Fruit fly (Drosophila melanogaster) whole organism, embryonic: ENCODE measurements around the gene CG6005.

Source experiments
- Ada2b ChIP-seq: fragments of 200-800 bp; sonication (Bioruptor generic); IDR thresholded peaks from 2 replicates; pipeline ENCODE4 v1.3.6; 2022; ENCODE audit warnings: missing biosample characterization, missing genetic modification characterization
- Aef1 ChIP-seq: fragments of 200-800 bp; sonication (Bioruptor generic); IDR thresholded peaks from 3 replicates; pipeline ENCODE4 v1.3.6; 2022; ENCODE audit warnings: missing biosample characterization, missing genetic modification characterization
- Bgb ChIP-seq: fragments of 200-800 bp; sonication (Bioruptor generic); IDR thresholded peaks from 2 replicates; pipeline ENCODE4 v1.3.6; 2022; ENCODE audit warnings: missing biosample characterization, missing genetic modification characterization; ENCODE audit not compliant: partially characterized antibody
- CG10274 ChIP-seq: fragments of 200-800 bp; sonication (Bioruptor generic); optimal IDR thresholded peaks from 3 replicates; lab custom pipeline; 2017; ENCODE audit warnings: missing biosample characterization, mild to moderate bottlenecking, missing genetic modification characterization
- CG11504 ChIP-seq: fragments of 200-800 bp; sonication (Bioruptor generic); optimal IDR thresholded peaks from 3 replicates; lab custom pipeline; 2019; ENCODE audit warnings: missing biosample characterization, mild to moderate bottlenecking, missing genetic modification characterization, moderate library complexity
- CG1233 ChIP-seq: fragments of 200-800 bp; sonication (Bioruptor generic); optimal IDR thresholded peaks from 4 replicates; lab custom pipeline; 2018; ENCODE audit warnings: missing biosample characterization, mild to moderate bottlenecking, missing genetic modification characterization
- CG12744 ChIP-seq: fragments of 200-800 bp; sonication (Bioruptor generic); optimal IDR thresholded peaks from 2 replicates; lab custom pipeline; 2016; ENCODE audit warnings: missing biosample characterization, missing genetic modification characterization
- CG13287 ChIP-seq: fragments of 200-800 bp; sonication (Bioruptor generic); IDR thresholded peaks from 2 replicates; pipeline ENCODE4 v1.3.6; 2022; ENCODE audit warnings: missing biosample characterization, missing genetic modification characterization; ENCODE audit not compliant: partially characterized antibody
- CG14441 ChIP-seq: fragments of 200-800 bp; sonication (Bioruptor generic); IDR thresholded peaks from 2 replicates; pipeline ENCODE4 v1.3.6; 2022; ENCODE audit warnings: missing biosample characterization, missing genetic modification characterization
- CG17186 ChIP-seq: fragments of 200-800 bp; sonication (Bioruptor generic); optimal IDR thresholded peaks from 3 replicates; lab custom pipeline; 2017; ENCODE audit warnings: missing biosample characterization, missing genetic modification reagents, missing genetic modification characterization
- CG2712 ChIP-seq: fragments of 200-800 bp; optimal IDR thresholded peaks from 3 replicates; lab custom pipeline; 2019; ENCODE audit warnings: missing biosample characterization, mild to moderate bottlenecking, missing genetic modification characterization, moderate library complexity
- CG32532 ChIP-seq: fragments of 200-800 bp; sonication (Bioruptor generic); IDR thresholded peaks from 2 replicates; pipeline ENCODE4 v1.3.6; 2022; ENCODE audit warnings: missing biosample characterization, missing genetic modification characterization
- CG32772 ChIP-seq: fragments of 200-800 bp; sonication (Bioruptor generic); IDR thresholded peaks from 2 replicates; pipeline ENCODE4 v1.3.6; 2022; ENCODE audit warnings: missing biosample characterization, missing genetic modification characterization
- CG4282 ChIP-seq: fragments of 200-800 bp; sonication (Bioruptor generic); optimal IDR thresholded peaks from 2 replicates; lab custom pipeline; 2016; ENCODE audit warnings: missing biosample characterization, missing genetic modification characterization
- CG4360 ChIP-seq: fragments of 200-800 bp; sonication (Bioruptor generic); IDR thresholded peaks from 2 replicates; pipeline ENCODE4 v1.3.6; 2022; ENCODE audit warnings: missing biosample characterization, missing genetic modification characterization
- CG8388 ChIP-seq: fragments of 200-800 bp; sonication (Bioruptor generic); optimal IDR thresholded peaks from 2 replicates; lab custom pipeline; 2019; ENCODE audit warnings: missing biosample characterization, mild to moderate bottlenecking, missing genetic modification characterization, moderate library complexity
- CTCF ChIP-seq: fragments of 200-800 bp; sonication (Bioruptor generic); optimal IDR thresholded peaks from 2 replicates; lab custom pipeline; 2017; ENCODE audit warnings: missing biosample characterization, mild to moderate bottlenecking, missing genetic modification characterization, moderate library complexity
- D19A ChIP-seq: fragments of 200-800 bp; optimal IDR thresholded peaks from 3 replicates; lab custom pipeline; 2019; ENCODE audit warnings: missing biosample characterization, mild to moderate bottlenecking, missing genetic modification characterization, moderate library complexity
- Drgx ChIP-seq: fragments of 200-800 bp; sonication (Bioruptor generic); IDR thresholded peaks from 2 replicates; pipeline ENCODE4 v1.3.6; 2022; ENCODE audit warnings: missing biosample characterization, missing genetic modification characterization
- ERR ChIP-seq: fragments of 200-800 bp; sonication (Bioruptor generic); optimal IDR thresholded peaks from 2 replicates; lab custom pipeline; 2016; ENCODE audit warnings: missing biosample characterization, missing genetic modification characterization
- Ets97D ChIP-seq: fragments of 200-800 bp; sonication (Bioruptor generic); optimal IDR thresholded peaks from 3 replicates; lab custom pipeline; 2016; ENCODE audit warnings: missing biosample characterization, missing genetic modification characterization
- HLH54F ChIP-seq: fragments of 200-800 bp; sonication (Bioruptor generic); optimal IDR thresholded peaks from 3 replicates; lab custom pipeline; 2016; ENCODE audit warnings: missing biosample characterization, missing genetic modification characterization
- Hmr ChIP-seq: fragments of 200-800 bp; sonication (Bioruptor generic); optimal IDR thresholded peaks from 3 replicates; lab custom pipeline; 2017; ENCODE audit warnings: mild to moderate bottlenecking, missing biosample characterization, missing genetic modification reagents, missing genetic modification characterization
- NC2β ChIP-seq: fragments of 200-800 bp; sonication (Bioruptor generic); optimal IDR thresholded peaks from 2 replicates; lab custom pipeline; 2016; ENCODE audit warnings: missing biosample characterization, missing genetic modification characterization
- Ravus ChIP-seq: fragments of 200-800 bp; sonication (Bioruptor generic); IDR thresholded peaks from 2 replicates; pipeline ENCODE4 v1.3.6; 2022; ENCODE audit warnings: missing biosample characterization, missing genetic modification characterization
- Sry-β ChIP-seq: fragments of 200-800 bp; sonication (Bioruptor generic); optimal IDR thresholded peaks from 2 replicates; lab custom pipeline; 2018; ENCODE audit warnings: missing biosample characterization, mild to moderate bottlenecking, missing genetic modification characterization, moderate library complexity
- Usf ChIP-seq: fragments of 200-800 bp; sonication (Bioruptor generic); optimal IDR thresholded peaks from 2 replicates; lab custom pipeline; 2017; ENCODE audit warnings: missing genotype, missing biosample characterization, missing genetic modification characterization
- cad ChIP-seq: fragments of >200 bp; optimal IDR thresholded peaks from 2 replicates; lab custom pipeline; 2017; ENCODE audit warnings: missing biosample characterization, missing genetic modification characterization
- chinmo ChIP-seq: fragments of 200-800 bp; sonication (Bioruptor generic); IDR thresholded peaks from 4 replicates; pipeline ENCODE4 v1.3.6; 2022; ENCODE audit warnings: missing biosample characterization, missing genetic modification characterization; ENCODE audit not compliant: partially characterized antibody
- crol ChIP-seq: fragments of 200-800 bp; sonication (Bioruptor generic); IDR thresholded peaks from 2 replicates; pipeline ENCODE4 v1.3.6; 2022; ENCODE audit warnings: missing biosample characterization, missing genetic modification characterization
- dm ChIP-seq: fragments of 200-800 bp; sonication (Bioruptor generic); optimal IDR thresholded peaks from 3 replicates; lab custom pipeline; 2016; ENCODE audit warnings: missing biosample characterization, missing genetic modification characterization
- esg ChIP-seq: fragments of 200-800 bp; sonication (Bioruptor generic); conservative IDR thresholded peaks from 2 replicates; pipeline ENCODE4 v1.3.6; 2022; ENCODE audit warnings: missing biosample characterization, missing genetic modification characterization
- gcm ChIP-seq: fragments of 200-800 bp; sonication (Bioruptor generic); optimal IDR thresholded peaks from 2 replicates; lab custom pipeline; 2019; ENCODE audit warnings: missing biosample characterization, mild to moderate bottlenecking, missing genetic modification characterization, moderate library complexity
- grn ChIP-seq: fragments of 200-800 bp; sonication (Bioruptor generic); optimal IDR thresholded peaks from 3 replicates; lab custom pipeline; 2017; ENCODE audit warnings: missing biosample characterization, missing genetic modification characterization
- gt ChIP-seq: fragments of 200-800 bp; sonication (Bioruptor generic); IDR thresholded peaks from 2 replicates; pipeline ENCODE4 v1.3.6; 2022; ENCODE audit warnings: missing biosample characterization, missing genetic modification characterization
- her ChIP-seq: fragments of 200-800 bp; sonication (Bioruptor generic); optimal IDR thresholded peaks from 2 replicates; lab custom pipeline; 2016; ENCODE audit warnings: missing biosample characterization, missing genetic modification characterization
- kay ChIP-seq: fragments of 200-800 bp; sonication (Bioruptor generic); optimal IDR thresholded peaks from 2 replicates; lab custom pipeline; 2016; ENCODE audit warnings: missing biosample characterization, missing genetic modification characterization
- nau ChIP-seq: fragments of 200-800 bp; sonication (Bioruptor generic); optimal IDR thresholded peaks from 3 replicates; lab custom pipeline; 2017; ENCODE audit warnings: missing biosample characterization, mild to moderate bottlenecking, missing genetic modification characterization, missing genetic modification reagents
- pfk ChIP-seq: fragments of 200-800 bp; sonication (Bioruptor generic); optimal IDR thresholded peaks from 2 replicates; lab custom pipeline; 2018; ENCODE audit warnings: missing biosample characterization, mild to moderate bottlenecking, missing genetic modification characterization, moderate library complexity
- pzg ChIP-seq: fragments of 200-800 bp; sonication (Bioruptor generic); optimal IDR thresholded peaks from 3 replicates; lab custom pipeline; 2018; ENCODE audit warnings: missing biosample characterization, mild to moderate bottlenecking, missing genetic modification characterization, moderate library complexity
- repo ChIP-seq: fragments of 200-800 bp; sonication (Bioruptor generic); optimal IDR thresholded peaks from 2 replicates; lab custom pipeline; 2016; ENCODE audit warnings: missing biosample characterization, missing genetic modification characterization
- row ChIP-seq: fragments of 200-800 bp; sonication (Bioruptor generic); IDR thresholded peaks from 3 replicates; pipeline ENCODE4 v1.3.6; 2022; ENCODE audit warnings: missing biosample characterization, missing genetic modification characterization
- salm ChIP-seq: fragments of 200-800 bp; sonication (Bioruptor generic); optimal IDR thresholded peaks from 2 replicates; lab custom pipeline; 2018; ENCODE audit warnings: missing biosample characterization, mild to moderate bottlenecking, missing genetic modification characterization
- sd ChIP-seq: fragments of 200-800 bp; sonication (Bioruptor generic); optimal IDR thresholded peaks from 3 replicates; lab custom pipeline; 2018; ENCODE audit warnings: missing biosample characterization, mild to moderate bottlenecking, missing genetic modification characterization, moderate library complexity
- tap ChIP-seq: fragments of 200-800 bp; optimal IDR thresholded peaks from 3 replicates; lab custom pipeline; 2019; ENCODE audit warnings: missing biosample characterization, mild to moderate bottlenecking, missing genetic modification characterization, moderate library complexity
- toy ChIP-seq: fragments of 200-800 bp; sonication (Bioruptor generic); IDR thresholded peaks from 2 replicates; pipeline ENCODE4 v1.3.6; 2022; ENCODE audit warnings: missing biosample characterization, missing genetic modification characterization
- trh ChIP-seq: fragments of 200-800 bp; sonication (Bioruptor generic); optimal IDR thresholded peaks from 2 replicates; lab custom pipeline; 2016; ENCODE audit warnings: missing biosample characterization, missing genetic modification characterization
- tup ChIP-seq: fragments of 200-800 bp; sonication (Bioruptor generic); optimal IDR thresholded peaks from 2 replicates; lab custom pipeline; 2016; ENCODE audit warnings: missing biosample characterization, mild to moderate bottlenecking, missing genetic modification characterization, moderate library complexity

The CG6005 gene

dm6 chr3R:19027165-19027564 lies 3.3 kb upstream of the CG6005 start, which contains the start of gene NP15.6 (continued):
- no peak for TF ChIP-seq nau (GFP tag; lab: Kevin White, UChicago)
- no peak for TF ChIP-seq CG10274 (GFP tag; lab: Kevin White, UChicago)
- no peak for TF ChIP-seq grn (GFP tag; lab: Kevin White, UChicago)
- TF ChIP-seq pzg (GFP tag; lab: Kevin White, UChicago) = peak; percentile 61
- no peak for TF ChIP-seq dm (GFP tag; lab: Kevin White, UChicago)
- TF ChIP-seq CG32772 (GFP tag; lab: Robert Waterston, UW) = no peak

- TF ChIP-seq row (GFP tag; lab: Robert Waterston, UW) (peak; percentile 49; the same call in 2 of the 3 replicates), CG8388 (peak; percentile 92), Drgx (no peak), CG4360 (no peak)
- TF ChIP-seq, all 482 proteins: peak for 2
Observed at dm6 chr3R:19024761-19025160, 931 bp upstream of the CG6005 start, which contains the start of gene CG14285. Gene CG14285, plus strand, starts transcription at chr3R:19025099.

- TF ChIP-seq CG1233 (GFP tag; lab: Kevin White, UChicago) (no peak), tup (GFP tag; lab: Kevin White, UChicago) (no peak), Ravus (GFP tag; lab: Robert Waterston, UW) (no peak), salm (no peak), Usf (GFP tag; lab: Kevin White, UChicago) (no peak), tap (tag; lab: Kevin White, UChicago) (no peak), CG12744 (GFP tag; lab: Kevin White, UChicago) (no peak), crol (GFP tag; lab: Robert Waterston, UW) (peak; percentile 82), cad (GFP tag; lab: Kevin White, UChicago) (no peak), trh (GFP tag; lab: Kevin White, UChicago) (no peak), CTCF (peak; percentile 85), CG11504 (tag; lab: Kevin White, UChicago) (peak; percentile 87), D19A (tag; lab: Kevin White, UChicago) (no peak), her (GFP tag; lab: Kevin White, UChicago) (no peak), CG4282 (GFP tag; lab: Kevin White, UChicago) (no peak), toy (GFP tag; lab: Robert Waterston, UW) (no peak), gcm (GFP tag; lab: Kevin White, UChicago) (no peak), Hmr (peak; percentile 3), chinmo (GFP tag; lab: Robert Waterston, UW) (0 out of 4 replicates have a peak, but pooled peaks have one; percentile 39), CG14441 (GFP tag; lab: Robert Waterston, UW) (no peak), HLH54F (GFP tag; lab: Kevin White, UChicago) (no peak), repo (GFP tag; lab: Kevin White, UChicago) (no peak), ERR (GFP tag; lab: Kevin White, UChicago) (no peak), esg (GFP tag; lab: Robert Waterston, UW) (no peak), gt (GFP tag; lab: Robert Waterston, UW) (no peak), CG13287 (no peak), CG32532 (peak; percentile 18; the same call in 1 of the 2 replicates), sd (tag; lab: Kevin White, UChicago) (peak; percentile 36), Ada2b (no peak), Aef1 (GFP tag; lab: Robert Waterston, UW) (no peak), NC2β (GFP tag; lab: Kevin White, UChicago) (no peak), Bgb (GFP tag; lab: Robert Waterston, UW) (peak; percentile 34; the same call in 1 of the 2 replicates), kay (no peak), Sry-β (no peak), pfk (GFP tag; lab: Kevin White, UChicago) (no peak), Ets97D (GFP tag; lab: Kevin White, UChicago) (no peak), CG17186 (no peak), CG2712 (tag; lab: Kevin White, UChicago) (no peak)
Observed at dm6 chr3R:19017318-19018043, 6.3 kb downstream of the CG6005 start.
